Worm (Caenorhabditis elegans) whole organism, late embryonic: ENCODE data around the gene K09C6.2.

Source experiments
- ama-1 ChIP-seq: fragments of 150-350 bp; optimal IDR thresholded peaks from 2 replicates; lab custom pipeline; 2014
- elt-4 ChIP-seq: sonication (generic microtip); optimal IDR thresholded peaks from 2 replicates; lab custom pipeline; 2016; ENCODE audit warnings: missing genetic modification characterization, missing compliant biosample characterization
- ets-4 ChIP-seq: sonication (generic microtip); optimal IDR thresholded peaks from 2 replicates; lab custom pipeline; 2016; ENCODE audit warnings: missing genetic modification characterization, missing compliant biosample characterization
- fax-1 ChIP-seq: sonication (generic microtip); optimal IDR thresholded peaks from 2 replicates; lab custom pipeline; 2016; ENCODE audit warnings: missing genotype, missing genetic modification characterization, missing compliant biosample characterization
- fkh-6 ChIP-seq: sonication (generic microtip); optimal IDR thresholded peaks from 2 replicates; lab custom pipeline; 2016; ENCODE audit warnings: missing genetic modification characterization, missing compliant biosample characterization
- nfya-1 ChIP-seq: sonication (generic microtip); optimal IDR thresholded peaks from 2 replicates; lab custom pipeline; 2017; ENCODE audit warnings: missing genetic modification characterization, mild to moderate bottlenecking, missing compliant biosample characterization, antibody characterized with exemption, moderate library complexity
- pha-4 ChIP-seq: fragments of 150-350 bp; optimal IDR thresholded peaks from 2 replicates; lab custom pipeline; 2018; ENCODE audit warnings: missing biosample characterization, missing genetic modification reagents, missing genetic modification characterization
- tbx-2 ChIP-seq: sonication (generic microtip); optimal IDR thresholded peaks from 2 replicates; lab custom pipeline; 2016; ENCODE audit warnings: missing genetic modification characterization, missing compliant biosample characterization
- unc-42 ChIP-seq: sonication (generic microtip); optimal IDR thresholded peaks from 2 replicates; lab custom pipeline; 2016; ENCODE audit warnings: missing genotype, missing genetic modification characterization, missing compliant biosample characterization
- unc-86 ChIP-seq: sonication (generic microtip); optimal IDR thresholded peaks from 2 replicates; lab custom pipeline; 2016; ENCODE audit warnings: missing genetic modification characterization, missing compliant biosample characterization

DNA sequence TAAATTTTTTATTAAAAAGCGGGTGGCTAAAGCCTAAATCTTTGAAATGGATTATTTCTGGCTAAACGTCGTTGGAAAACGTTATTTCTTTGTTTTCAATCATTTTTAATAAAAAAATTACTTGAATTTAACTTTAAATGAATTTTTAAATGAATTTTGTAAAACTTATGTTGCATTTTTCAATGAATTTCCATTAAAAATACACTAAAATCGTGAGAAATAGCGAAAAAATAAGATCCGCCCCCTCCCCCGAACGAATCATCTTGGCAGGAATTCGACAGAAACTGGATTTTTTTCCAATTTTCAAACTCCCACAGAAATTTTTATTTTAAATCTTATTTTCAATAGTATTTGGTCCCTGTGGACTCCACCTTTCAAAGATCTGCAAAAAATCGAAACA is 22.5 kb downstream of the K09C6.2 start, which contains the start of gene srg-53:
- TF ChIP-seq pha-4 (tag; lab: Kevin White, UChicago) (no peak), fax-1 (tag; lab: Kevin White, UChicago) (no peak), elt-4 (tag; lab: Kevin White, UChicago) (no peak), unc-42 (no peak), ets-4 (tag; lab: Kevin White, UChicago) (no peak), ama-1 (lab: Kevin White, UChicago) (no peak), unc-86 (tag; lab: Kevin White, UChicago) (no peak), tbx-2 (tag; lab: Kevin White, UChicago) (no peak), fkh-6 (tag; lab: Kevin White, UChicago) (no peak), nfya-1 (tag; lab: Kevin White, UChicago) (no peak)
